Fruit fly (Drosophila melanogaster): ENCODE measurements around the gene Mgat2.

- TF ChIP-seq CG32121 (GFP tag; IDR thresholded peaks at IDR 0.05), result no peak
- TF ChIP-seq gl (tag; optimal IDR thresholded peaks at IDR 0.05), result no peak
- TF ChIP-seq Pif1B (GFP tag; optimal IDR thresholded peaks at IDR 0.05), result no peak
- no peak for TF ChIP-seq Ets98B (GFP tag; IDR thresholded peaks at IDR 0.05)
- TF ChIP-seq EcR (GFP tag; optimal IDR thresholded peaks at IDR 0.05), result peak; percentile 1
- no peak for TF ChIP-seq CG13204 (GFP tag; optimal IDR thresholded peaks at IDR 0.05)
- no peak for TF ChIP-seq rn (GFP tag; IDR thresholded peaks at IDR 0.05)
- no peak for TF ChIP-seq CG8301 (tag; optimal IDR thresholded peaks at IDR 0.05)
- no peak for TF ChIP-seq fd96Ca (GFP tag; IDR thresholded peaks at IDR 0.05)
- TF ChIP-seq CG9948 (tag; optimal IDR thresholded peaks at IDR 0.05), result no peak
- TF ChIP-seq Snoo (tag; optimal IDR thresholded peaks at IDR 0.05), result no peak
- TF ChIP-seq CG12605 (GFP tag; IDR thresholded peaks at IDR 0.05), result no peak
- TF ChIP-seq Pif1A (GFP tag; optimal IDR thresholded peaks at IDR 0.05), result no peak
Observed at dm6 chr3R:30062543-30062942, 40.5 kb upstream of the Mgat2 start.
